Fruit fly (Drosophila melanogaster) whole organism, embryonic: ENCODE measurements around the gene asun.

Experiments
- Atf-2 ChIP-seq: fragments of 200-800 bp; sonication (Bioruptor generic); optimal IDR thresholded peaks from 2 replicates; lab custom pipeline; 2016; ENCODE audit warnings: missing biosample characterization, missing genetic modification characterization
- Atf6 ChIP-seq: fragments of 200-800 bp; sonication (Bioruptor generic); IDR thresholded peaks from 2 replicates; pipeline ENCODE4 v1.3.6; 2022; ENCODE audit warnings: missing biosample characterization, missing genetic modification characterization
- Blimp-1 ChIP-seq: fragments of 200-800 bp; sonication (Bioruptor generic); optimal IDR thresholded peaks from 3 replicates; lab custom pipeline; 2018; ENCODE audit warnings: missing biosample characterization, missing genetic modification characterization, mild to moderate bottlenecking, moderate library complexity, missing genetic modification reagents
- C15 ChIP-seq: fragments of 200-800 bp; sonication (Bioruptor generic); IDR thresholded peaks from 3 replicates; pipeline ENCODE4 v1.3.6; 2022; ENCODE audit warnings: missing biosample characterization, missing genetic modification characterization
- CG10267 ChIP-seq: fragments of 200-800 bp; sonication (Bioruptor generic); optimal IDR thresholded peaks from 2 replicates; lab custom pipeline; 2018; ENCODE audit warnings: missing biosample characterization, mild to moderate bottlenecking, missing genetic modification characterization, moderate library complexity
- CG12155 ChIP-seq: fragments of 200-800 bp; sonication (Bioruptor generic); optimal IDR thresholded peaks from 3 replicates; lab custom pipeline; 2016; ENCODE audit warnings: missing biosample characterization, missing genetic modification characterization
- CG12299 ChIP-seq: fragments of 200-800 bp; sonication (Bioruptor generic); optimal IDR thresholded peaks from 2 replicates; lab custom pipeline; 2018; ENCODE audit warnings: missing biosample characterization, mild to moderate bottlenecking, missing genetic modification characterization
- CG13424 ChIP-seq: fragments of 200-800 bp; sonication (Bioruptor generic); optimal IDR thresholded peaks from 2 replicates; lab custom pipeline; 2019; ENCODE audit warnings: missing biosample characterization, mild to moderate bottlenecking, missing genetic modification characterization, moderate library complexity
- CG17385 ChIP-seq: fragments of 200-800 bp; sonication (Bioruptor generic); optimal IDR thresholded peaks from 3 replicates; lab custom pipeline; 2018; ENCODE audit warnings: missing biosample characterization, mild to moderate bottlenecking, missing genetic modification characterization
- CG17612 ChIP-seq: fragments of 200-800 bp; sonication (Bioruptor generic); IDR thresholded peaks from 2 replicates; pipeline ENCODE4 v1.3.6; 2022; ENCODE audit warnings: missing biosample characterization, missing genetic modification characterization
- CG3281 ChIP-seq: fragments of 200-800 bp; sonication (Bioruptor generic); optimal IDR thresholded peaks from 3 replicates; lab custom pipeline; 2017; ENCODE audit warnings: missing biosample characterization, mild to moderate bottlenecking, missing genetic modification characterization
- CG6689 ChIP-seq: fragments of 200-800 bp; sonication (Bioruptor generic); IDR thresholded peaks from 2 replicates; pipeline ENCODE4 v1.3.6; 2022; ENCODE audit warnings: missing biosample characterization, missing genetic modification characterization
- CG8281 ChIP-seq: fragments of 200-800 bp; sonication (Bioruptor generic); optimal IDR thresholded peaks from 2 replicates; lab custom pipeline; 2018; ENCODE audit warnings: missing biosample characterization, mild to moderate bottlenecking, missing genetic modification characterization, moderate library complexity
- CG8359 ChIP-seq: fragments of 200-800 bp; sonication (Bioruptor generic); optimal IDR thresholded peaks from 2 replicates; lab custom pipeline; 2017; ENCODE audit warnings: missing biosample characterization, mild to moderate bottlenecking, missing genetic modification characterization, borderline replicate concordance
- CrebB ChIP-seq: fragments of 200-800 bp; sonication (Bioruptor generic); optimal IDR thresholded peaks from 3 replicates; lab custom pipeline; 2018; ENCODE audit warnings: missing biosample characterization, mild to moderate bottlenecking, missing genetic modification characterization
- D ChIP-seq, 2 experiments: fragments of 200-800 bp in 1 of 2; fragments of >200 bp in 1 of 2; sonication (Bioruptor generic) in 1 of 2; optimal IDR thresholded peaks; 2 replicates in 1 of 2; 3 replicates in 1 of 2; lab custom pipeline; 2017; ENCODE audit warnings: mild to moderate bottlenecking in 1 of 2, missing biosample characterization in 1 of 2, missing genetic modification characterization in 1 of 2, missing genetic modification reagents in 1 of 2
- Doc3 ChIP-seq: fragments of 200-800 bp; sonication (Bioruptor generic); IDR thresholded peaks from 3 replicates; pipeline ENCODE4 v1.3.6; 2022; ENCODE audit warnings: missing biosample characterization, missing genetic modification characterization; ENCODE audit not compliant: partially characterized antibody
- Fer2 ChIP-seq: fragments of 200-800 bp; sonication (Bioruptor generic); optimal IDR thresholded peaks from 2 replicates; lab custom pipeline; 2018; ENCODE audit warnings: missing biosample characterization, mild to moderate bottlenecking, missing genetic modification characterization, moderate library complexity
- Gug ChIP-seq: fragments of 200-800 bp; sonication (Bioruptor generic); IDR thresholded peaks from 4 replicates; pipeline ENCODE4 v1.3.6; 2022; ENCODE audit warnings: missing biosample characterization, missing genetic modification characterization
- HHEX ChIP-seq: fragments of 200-800 bp; sonication (Bioruptor generic); optimal IDR thresholded peaks from 3 replicates; lab custom pipeline; 2017; ENCODE audit warnings: missing biosample characterization, mild to moderate bottlenecking, missing genetic modification characterization, missing genetic modification reagents
- HLH54F ChIP-seq: fragments of 200-800 bp; sonication (Bioruptor generic); optimal IDR thresholded peaks from 3 replicates; lab custom pipeline; 2016; ENCODE audit warnings: missing biosample characterization, missing genetic modification characterization
- HmgD ChIP-seq: fragments of 200-800 bp; sonication (Bioruptor generic); optimal IDR thresholded peaks from 3 replicates; lab custom pipeline; 2016; ENCODE audit warnings: missing biosample characterization, missing genetic modification characterization
- HmgZ ChIP-seq: fragments of 200-800 bp; sonication (Bioruptor generic); optimal IDR thresholded peaks from 2 replicates; lab custom pipeline; 2018; ENCODE audit warnings: missing biosample characterization, mild to moderate bottlenecking, missing genetic modification characterization
- Hr3 ChIP-seq: fragments of 200-800 bp; sonication (Bioruptor generic); optimal IDR thresholded peaks from 3 replicates; lab custom pipeline; 2016; ENCODE audit warnings: missing biosample characterization, missing genetic modification characterization
- Hr39 ChIP-seq: fragments of >200 bp; optimal IDR thresholded peaks from 2 replicates; lab custom pipeline; 2017
- Nf-YB ChIP-seq: fragments of 200-800 bp; sonication (Bioruptor generic); optimal IDR thresholded peaks from 3 replicates; lab custom pipeline; 2019; ENCODE audit warnings: missing biosample characterization, mild to moderate bottlenecking, missing genetic modification characterization, moderate library complexity
- Opbp ChIP-seq: fragments of 200-800 bp; sonication (Bioruptor generic); IDR thresholded peaks from 3 replicates; pipeline ENCODE4 v1.3.6; 2022; ENCODE audit warnings: missing biosample characterization, missing genetic modification characterization; ENCODE audit not compliant: partially characterized antibody
- Pdp1 ChIP-seq, 2 experiments: fragments of 200-800 bp; sonication (Bioruptor generic); optimal IDR thresholded peaks; 3 replicates each; lab custom pipeline; 2016; ENCODE audit warnings: missing biosample characterization in 2 of 2, missing genetic modification characterization in 2 of 2, mild to moderate bottlenecking in 1 of 2, moderate library complexity in 1 of 2
- Ptx1 ChIP-seq: fragments of 200-800 bp; sonication (Bioruptor generic); IDR thresholded peaks from 2 replicates; pipeline ENCODE4 v1.3.6; 2022; ENCODE audit warnings: missing biosample characterization, missing genetic modification characterization
- Side ChIP-seq: fragments of 200-800 bp; sonication (Bioruptor generic); optimal IDR thresholded peaks from 2 replicates; lab custom pipeline; 2016; ENCODE audit warnings: missing biosample characterization, missing genetic modification characterization
- TFAM ChIP-seq: fragments of 200-800 bp; sonication (Bioruptor generic); optimal IDR thresholded peaks from 2 replicates; lab custom pipeline; 2017; ENCODE audit warnings: missing biosample characterization, missing genetic modification characterization, inconsistent platforms
- bcd ChIP-seq: fragments of 200-800 bp; sonication (Bioruptor generic); optimal IDR thresholded peaks from 2 replicates; lab custom pipeline; 2017; ENCODE audit warnings: missing biosample characterization, mild to moderate bottlenecking, missing genetic modification characterization
- cato ChIP-seq: fragments of 200-800 bp; sonication (Bioruptor generic); optimal IDR thresholded peaks from 2 replicates; lab custom pipeline; 2016; ENCODE audit warnings: missing biosample characterization, missing genetic modification characterization, borderline replicate concordance
- cg ChIP-seq: fragments of 200-800 bp; sonication (Bioruptor generic); optimal IDR thresholded peaks from 3 replicates; lab custom pipeline; 2019; ENCODE audit warnings: missing biosample characterization, mild to moderate bottlenecking, missing genetic modification characterization, moderate library complexity
- dimm ChIP-seq: fragments of 200-800 bp; sonication (Bioruptor generic); IDR thresholded peaks from 2 replicates; pipeline ENCODE4 v1.3.6; 2022; ENCODE audit warnings: missing biosample characterization, missing genetic modification characterization
- dmrt11E ChIP-seq: fragments of 200-800 bp; sonication (Bioruptor generic); optimal IDR thresholded peaks from 3 replicates; lab custom pipeline; 2018; ENCODE audit warnings: missing biosample characterization, mild to moderate bottlenecking, missing genetic modification characterization, moderate library complexity
- ems ChIP-seq: fragments of 200-800 bp; sonication (Bioruptor generic); optimal IDR thresholded peaks from 3 replicates; lab custom pipeline; 2016; ENCODE audit warnings: missing biosample characterization, missing genetic modification characterization
- fd96Cb ChIP-seq: fragments of 200-800 bp; sonication (Bioruptor generic); optimal IDR thresholded peaks from 2 replicates; lab custom pipeline; 2018; ENCODE audit warnings: missing biosample characterization, mild to moderate bottlenecking, missing genetic modification characterization, moderate library complexity
- fru ChIP-seq: fragments of >200 bp; optimal IDR thresholded peaks from 2 replicates; lab custom pipeline; 2017
- grau ChIP-seq: fragments of 200-800 bp; optimal IDR thresholded peaks from 3 replicates; lab custom pipeline; 2019; ENCODE audit warnings: missing biosample characterization, mild to moderate bottlenecking, missing genetic modification characterization, moderate library complexity
- insv ChIP-seq, 2 experiments: fragments of 200-800 bp; sonication (Bioruptor generic); optimal IDR thresholded peaks; 3 replicates each; lab custom pipeline; 2016 to 2018; ENCODE audit warnings: missing biosample characterization in 2 of 2, missing genetic modification characterization in 2 of 2
- kay ChIP-seq: fragments of 200-800 bp; sonication (Bioruptor generic); optimal IDR thresholded peaks from 2 replicates; lab custom pipeline; 2016; ENCODE audit warnings: missing biosample characterization, missing genetic modification characterization
- lbe ChIP-seq: fragments of 200-800 bp; sonication (Bioruptor generic); optimal IDR thresholded peaks from 2 replicates; lab custom pipeline; 2016; ENCODE audit warnings: missing biosample characterization, mild to moderate bottlenecking, missing genetic modification characterization
- lola ChIP-seq, 3 experiments: fragments of >200 bp in 2 of 3; fragments of 200-800 bp in 1 of 3; sonication (Bioruptor generic) in 1 of 3; optimal IDR thresholded peaks; 2 replicates each; lab custom pipeline; 2017 to 2019; ENCODE audit warnings: missing biosample characterization in 3 of 3, missing genetic modification characterization in 3 of 3, mild to moderate bottlenecking in 1 of 3, moderate library complexity in 1 of 3
- nmo ChIP-seq: fragments of 200-800 bp; sonication (Bioruptor generic); optimal IDR thresholded peaks from 2 replicates; lab custom pipeline; 2018; ENCODE audit warnings: missing biosample characterization, mild to moderate bottlenecking, missing genetic modification characterization, moderate library complexity
- slp2 ChIP-seq: fragments of 200-800 bp; sonication (Bioruptor generic); optimal IDR thresholded peaks from 2 replicates; lab custom pipeline; 2016; ENCODE audit warnings: missing biosample characterization, missing genetic modification characterization
- tin ChIP-seq: fragments of 200-800 bp; sonication (Bioruptor generic); optimal IDR thresholded peaks from 3 replicates; lab custom pipeline; 2016; ENCODE audit warnings: missing biosample characterization, missing genetic modification characterization
- tup ChIP-seq: fragments of 200-800 bp; sonication (Bioruptor generic); optimal IDR thresholded peaks from 2 replicates; lab custom pipeline; 2016; ENCODE audit warnings: missing biosample characterization, mild to moderate bottlenecking, missing genetic modification characterization, moderate library complexity
- unpg ChIP-seq: fragments of 200-800 bp; sonication (Bioruptor generic); optimal IDR thresholded peaks from 3 replicates; lab custom pipeline; 2018; ENCODE audit warnings: missing biosample characterization, mild to moderate bottlenecking, missing genetic modification characterization, moderate library complexity
- vfl ChIP-seq: fragments of 200-800 bp; sonication (Bioruptor generic); optimal IDR thresholded peaks from 2 replicates; lab custom pipeline; 2016; ENCODE audit warnings: missing biosample characterization, missing genetic modification characterization

Gene asun

DNA sequence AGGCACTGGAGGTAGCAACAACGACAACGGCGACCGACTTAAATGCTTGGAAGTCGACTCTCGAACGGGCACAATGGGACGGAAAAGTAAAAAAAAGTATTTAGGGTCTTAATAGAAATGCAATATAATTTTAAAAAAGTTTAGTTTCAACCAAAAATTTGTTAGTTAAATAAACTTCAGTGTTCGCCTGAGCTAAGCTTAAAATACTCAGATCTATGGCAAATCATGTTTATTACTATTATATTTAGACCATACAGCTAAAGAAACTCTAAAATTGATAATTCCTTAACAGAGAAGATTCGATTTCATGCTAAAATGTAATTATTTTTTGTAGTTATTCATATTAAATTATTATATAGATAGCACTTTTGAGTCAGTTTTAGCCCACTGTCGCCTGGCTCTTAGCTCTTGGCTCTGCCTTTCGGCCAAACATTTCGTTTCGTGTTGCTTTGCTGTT lies 10.6 kb upstream of the asun start (continued):
- TF ChIP-seq HmgZ (tag; lab: Kevin White, UChicago) (no peak), lola (GFP tag; optimal IDR thresholded peaks at IDR 0.05; lab: Kevin White, UChicago) (peak in 1 of 3 experiments; percentile 87), fd96Cb (peak; percentile 78), Gug (GFP tag; lab: Robert Waterston, UW) (no peak; the same call in 3 of the 4 replicates), Ptx1 (no peak), slp2 (GFP tag; lab: Kevin White, UChicago) (peak; percentile 47), Atf-2 (GFP tag; lab: Kevin White, UChicago) (no peak), HLH54F (GFP tag; lab: Kevin White, UChicago) (peak; percentile 14), Doc3 (GFP tag; lab: Robert Waterston, UW) (no peak), kay (GFP tag; lab: Kevin White, UChicago) (peak; percentile 6), dmrt11E (peak; percentile 67), Fer2 (peak; percentile 55), Nf-YB (peak; percentile 69), CrebB (tag; lab: Kevin White, UChicago) (no peak), CG3281 (GFP tag; lab: Kevin White, UChicago) (peak; percentile 86), C15 (GFP tag; lab: Robert Waterston, UW) (no peak), Hr3 (GFP tag; lab: Kevin White, UChicago) (peak; percentile 73), CG17612 (GFP tag; lab: Robert Waterston, UW) (no peak), Hr39 (no peak), grau (tag; lab: Kevin White, UChicago) (peak; percentile 87), CG13424 (tag; lab: Kevin White, UChicago) (peak; percentile 87), CG12155 (peak; percentile 31), lbe (GFP tag; lab: Kevin White, UChicago) (peak; percentile 52), bcd (GFP tag; lab: Kevin White, UChicago) (peak; percentile 83), dimm (no peak), CG8359 (peak; percentile 24), ems (no peak), CG8281 (tag; lab: Kevin White, UChicago) (peak; percentile 53), fru (lab: Kevin White, UChicago) (no peak), cato (GFP tag; lab: Kevin White, UChicago) (peak; percentile 54), Atf6 (GFP tag; lab: Robert Waterston, UW) (no peak), tin (GFP tag; lab: Kevin White, UChicago) (peak; percentile 58), Pdp1 (GFP tag; optimal IDR thresholded peaks at IDR 0.05; lab: Kevin White, UChicago) (peak in 1 of 2 experiments; percentile 8), CG17385 (GFP tag; lab: Kevin White, UChicago) (peak; percentile 75), D (optimal IDR thresholded peaks at IDR 0.05; lab: Kevin White, UChicago) (no peak), D (GFP tag; optimal IDR thresholded peaks at IDR 0.05; lab: Kevin White, UChicago) (peak; percentile 72), Side (GFP tag; lab: Kevin White, UChicago) (no peak), CG12299 (peak; percentile 61), HHEX (GFP tag; lab: Kevin White, UChicago) (peak; percentile 80), unpg (GFP tag; lab: Kevin White, UChicago) (peak; percentile 72), CG6689 (no peak), nmo (GFP tag; lab: Kevin White, UChicago) (peak; percentile 86), insv (GFP tag; optimal IDR thresholded peaks at IDR 0.05; lab: Kevin White, UChicago) (peak in 1 of 2 experiments; percentile 24), Blimp-1 (GFP tag; lab: Kevin White, UChicago) (peak; percentile 71), CG10267 (tag; lab: Kevin White, UChicago) (peak; percentile 78), TFAM (GFP tag; lab: Kevin White, UChicago) (no peak), HmgD (GFP tag; lab: Kevin White, UChicago) (no peak), vfl (GFP tag; lab: Kevin White, UChicago) (no peak), tup (GFP tag; lab: Kevin White, UChicago) (peak; percentile 24), Opbp (no peak), cg (no peak)
